Worm (Caenorhabditis elegans): ENCODE results near the gene ZK262.4.

- TF ChIP-seq hmg-4 (GFP tag; optimal IDR thresholded peaks at IDR 0.05) (no peak), ceh-36 (tag; optimal IDR thresholded peaks at IDR 0.05) (no peak), ama-1 (optimal IDR thresholded peaks at IDR 0.05) (no peak), flt-1 (GFP tag; IDR thresholded peaks at IDR 0.05) (no peak), hnd-1 (tag; optimal IDR thresholded peaks at IDR 0.05) (no peak), scrt-1 (GFP tag; IDR thresholded peaks at IDR 0.05) (no peak), aly-1 (tag; optimal IDR thresholded peaks at IDR 0.05) (no peak), tra-4 (tag; optimal IDR thresholded peaks at IDR 0.05) (no peak), ets-7 (tag; optimal IDR thresholded peaks at IDR 0.05) (no peak), hmbx-1 (tag; optimal IDR thresholded peaks at IDR 0.05) (no peak), sea-1 (GFP tag; conservative IDR thresholded peaks at IDR 0.05) (no peak), F13C5.2 (tag; optimal IDR thresholded peaks at IDR 0.05) (no peak), tbx-37 (GFP tag; conservative IDR thresholded peaks at IDR 0.05) (no peak)
Observed at ce11 chrV:18438081-18438480, 13.7 kb upstream of the ZK262.4 start, which contains the start of gene ZK262.8.
